Fruit fly (Drosophila melanogaster) whole organism, wandering third instar larva: Measurements from ENCODE around the gene CG14810.

Experiments used
- CrebA ChIP-seq: fragments of 200-800 bp; sonication (Bioruptor generic); optimal IDR thresholded peaks from 2 replicates; lab custom pipeline; 2016; ENCODE audit warnings: missing biosample characterization, mild to moderate bottlenecking, missing genetic modification characterization, borderline replicate concordance
- Dfd ChIP-seq: fragments of >200 bp; optimal IDR thresholded peaks from 2 replicates; lab custom pipeline; 2017; ENCODE audit warnings: missing biosample characterization, missing genetic modification characterization
- HLH106 ChIP-seq: fragments of 200-800 bp; optimal IDR thresholded peaks from 3 replicates; lab custom pipeline; 2019; ENCODE audit warnings: missing biosample characterization, mild to moderate bottlenecking, missing genetic modification characterization, moderate library complexity
- Hnf4 ChIP-seq: fragments of 200-800 bp; sonication (Bioruptor generic); optimal IDR thresholded peaks from 2 replicates; lab custom pipeline; 2016; ENCODE audit warnings: missing biosample characterization, mild to moderate bottlenecking, missing genetic modification characterization
- Mio ChIP-seq: sonication (Bioruptor generic); optimal IDR thresholded peaks from 2 replicates; lab custom pipeline; 2016; ENCODE audit warnings: missing biosample characterization, missing genetic modification characterization
- Myc ChIP-seq: fragments of >200 bp; optimal IDR thresholded peaks from 2 replicates; lab custom pipeline; 2017
- OdsH ChIP-seq: fragments of 200-800 bp; sonication (Bioruptor generic); optimal IDR thresholded peaks from 2 replicates; lab custom pipeline; 2016; ENCODE audit warnings: missing biosample characterization, mild to moderate bottlenecking, missing genetic modification characterization
- Rel ChIP-seq, 2 experiments: fragments of 200-800 bp; sonication (Bioruptor generic) in 1 of 2; optimal IDR thresholded peaks; 2 replicates in 1 of 2; 3 replicates in 1 of 2; lab custom pipeline; 2016 to 2019; ENCODE audit warnings: mild to moderate bottlenecking in 2 of 2, missing biosample characterization in 2 of 2, missing genetic modification characterization in 2 of 2, moderate library complexity in 1 of 2
- brk ChIP-seq: fragments of 200-800 bp; sonication (Bioruptor generic); optimal IDR thresholded peaks from 2 replicates; lab custom pipeline; 2016; ENCODE audit warnings: missing biosample characterization, mild to moderate bottlenecking, missing genetic modification characterization
- dmrt93B ChIP-seq: fragments of 200-800 bp; sonication (Bioruptor generic); optimal IDR thresholded peaks from 2 replicates; lab custom pipeline; 2018; ENCODE audit warnings: missing biosample characterization, mild to moderate bottlenecking, missing genetic modification characterization
- ey ChIP-seq: fragments of 200-800 bp; sonication (Bioruptor generic); optimal IDR thresholded peaks from 2 replicates; lab custom pipeline; 2016; ENCODE audit warnings: missing biosample characterization, missing genetic modification characterization
- foxo ChIP-seq, 2 experiments: fragments of 200-800 bp; sonication (Bioruptor generic); optimal IDR thresholded peaks; 2 replicates in 1 of 2; 3 replicates in 1 of 2; lab custom pipeline; 2016 to 2017; ENCODE audit warnings: missing biosample characterization in 2 of 2, missing genetic modification characterization in 2 of 2
- fru ChIP-seq: fragments of 200-800 bp; sonication (Bioruptor generic); optimal IDR thresholded peaks from 3 replicates; lab custom pipeline; 2016; ENCODE audit warnings: missing biosample characterization, mild to moderate bottlenecking, missing genetic modification characterization
- h ChIP-seq: fragments of 200-800 bp; sonication (Bioruptor generic); optimal IDR thresholded peaks from 3 replicates; lab custom pipeline; 2016; ENCODE audit warnings: missing biosample characterization, mild to moderate bottlenecking, missing genetic modification characterization
- lola ChIP-seq: fragments of >200 bp; optimal IDR thresholded peaks from 2 replicates; lab custom pipeline; 2017; ENCODE audit warnings: missing biosample characterization, missing genetic modification characterization
- pan ChIP-seq: fragments of >200 bp; optimal IDR thresholded peaks from 2 replicates; lab custom pipeline; 2017
- psq ChIP-seq: fragments of 200-800 bp; sonication (Bioruptor generic); optimal IDR thresholded peaks from 3 replicates; lab custom pipeline; 2017; ENCODE audit warnings: missing biosample characterization, mild to moderate bottlenecking, missing genetic modification characterization, moderate library complexity
- sage ChIP-seq: fragments of 200-800 bp; sonication (Bioruptor generic); optimal IDR thresholded peaks from 2 replicates; lab custom pipeline; 2016; ENCODE audit warnings: missing biosample characterization, mild to moderate bottlenecking, missing genetic modification characterization
- usp ChIP-seq: fragments of >200 bp; optimal IDR thresholded peaks from 2 replicates; lab custom pipeline; 2017; ENCODE audit warnings: missing biosample characterization, missing genetic modification characterization
- woc ChIP-seq: sonication (Bioruptor generic); optimal IDR thresholded peaks from 2 replicates; lab custom pipeline; 2016; ENCODE audit warnings: missing biosample characterization, mild to moderate bottlenecking, missing genetic modification characterization

The CG14810 gene

dm6 chrX:1774347-1774829 lies 45.8 kb downstream of the CG14810 start:
- TF ChIP-seq psq (GFP tag; lab: Kevin White, UChicago) (peak; percentile 63), dmrt93B (GFP tag; lab: Kevin White, UChicago) (no peak)

dm6 chrX:1773532-1774346 lies 46.4 kb downstream of the CG14810 start, which contains the start of the genes prage and Adar:
prage (plus strand) TSS chrX:1773719.
Adar (plus strand) TSS chrX:1773725.
- peak; percentile 32 for TF ChIP-seq Dfd (GFP tag; lab: Kevin White, UChicago)
- TF ChIP-seq Hnf4 (GFP tag; lab: Kevin White, UChicago), result peak; percentile 23
- no peak for TF ChIP-seq Mio (GFP tag; lab: Kevin White, UChicago)
- no peak for TF ChIP-seq CrebA (GFP tag; lab: Kevin White, UChicago)
- no peak for TF ChIP-seq lola (GFP tag; lab: Kevin White, UChicago)
- TF ChIP-seq psq (GFP tag; lab: Kevin White, UChicago), result no peak
- peak; percentile 62 for TF ChIP-seq fru (GFP tag; lab: Kevin White, UChicago)
- no peak for TF ChIP-seq brk (GFP tag; lab: Kevin White, UChicago)
- TF ChIP-seq h (GFP tag; lab: Kevin White, UChicago), result peak; percentile 21
- peak; percentile 4 for TF ChIP-seq ey (GFP tag; lab: Kevin White, UChicago)
- TF ChIP-seq usp, result no peak
- no peak for TF ChIP-seq OdsH (GFP tag; lab: Kevin White, UChicago)
- no peak for TF ChIP-seq Myc (lab: Kevin White, UChicago)
- TF ChIP-seq dmrt93B (GFP tag; lab: Kevin White, UChicago), result no peak
- peak; percentile 65 for TF ChIP-seq woc (GFP tag; lab: Kevin White, UChicago)
- no peak for TF ChIP-seq pan
- peak; percentile 40 for TF ChIP-seq HLH106
- TF ChIP-seq sage (GFP tag; lab: Kevin White, UChicago), result no peak
- peak in 1 of 2 experiments; percentile 18 for TF ChIP-seq foxo (GFP tag; optimal IDR thresholded peaks at IDR 0.05; lab: Kevin White, UChicago)

- TF ChIP-seq Myc (lab: Kevin White, UChicago) (peak; percentile 16), fru (GFP tag; lab: Kevin White, UChicago) (peak; percentile 81), Rel (GFP tag; optimal IDR thresholded peaks at IDR 0.05; lab: Kevin White, UChicago) (no peak), Rel (tag; optimal IDR thresholded peaks at IDR 0.05; lab: Kevin White, UChicago) (no peak)
These were observed 47.5 kb downstream of the CG14810 start for dm6 chrX:1772626-1773025.
